Fruit fly (Drosophila melanogaster): ENCODE data around the gene Mcm6.
A peak's percentile ranks its signal among the peaks of the same experiment; 100 is the strongest.

Gene Mcm6

dm6 chrX:6656626-6657558 lies 17.3 kb upstream of the Mcm6 start:
- peak; percentile 55 for TF ChIP-seq h (GFP tag; optimal IDR thresholded peaks at IDR 0.05)
- TF ChIP-seq Rel (GFP tag; optimal IDR thresholded peaks at IDR 0.05), result no peak
- TF ChIP-seq Rel (tag; optimal IDR thresholded peaks at IDR 0.05), result peak; percentile 28
- peak; percentile 64 for TF ChIP-seq HLH106 (tag; optimal IDR thresholded peaks at IDR 0.05)
- TF ChIP-seq brk (GFP tag; optimal IDR thresholded peaks at IDR 0.05), result peak; percentile 52
- TF ChIP-seq Abd-B (GFP tag; optimal IDR thresholded peaks at IDR 0.05), result no peak
- TF ChIP-seq foxo (GFP tag; optimal IDR thresholded peaks at IDR 0.05), result peak in 1 of 2 experiments; percentile 44
- peak; percentile 2 for TF ChIP-seq Hnf4 (GFP tag; optimal IDR thresholded peaks at IDR 0.05)
- TF ChIP-seq Dif (GFP tag; optimal IDR thresholded peaks at IDR 0.05; ENCODE audit: partially characterized antibody), result peak; percentile 18
- peak; percentile 96 for TF ChIP-seq Myc (optimal IDR thresholded peaks at IDR 0.05)
- peak; percentile 17 for TF ChIP-seq psq (GFP tag; optimal IDR thresholded peaks at IDR 0.05)
- TF ChIP-seq OdsH (GFP tag; optimal IDR thresholded peaks at IDR 0.05), result peak; percentile 36
- TF ChIP-seq rgr (GFP tag; optimal IDR thresholded peaks at IDR 0.05), result peak; percentile 40
- peak; percentile 57 for TF ChIP-seq woc (GFP tag; optimal IDR thresholded peaks at IDR 0.05)
- TF ChIP-seq dl (GFP tag; optimal IDR thresholded peaks at IDR 0.05; ENCODE audit: insufficient read depth in 1 of 2, partially characterized antibody in 2 of 2), result no peak
- peak; percentile 33 for TF ChIP-seq CG9705 (GFP tag; optimal IDR thresholded peaks at IDR 0.05)
- no peak for TF ChIP-seq lola (GFP tag; optimal IDR thresholded peaks at IDR 0.05)
- TF ChIP-seq tai (GFP tag; optimal IDR thresholded peaks at IDR 0.05), result no peak
- TF ChIP-seq Sp1 (GFP tag; optimal IDR thresholded peaks at IDR 0.05), result peak; percentile 69
- peak; percentile 52 for TF ChIP-seq fru (GFP tag; optimal IDR thresholded peaks at IDR 0.05)

- TF ChIP-seq psq (GFP tag; optimal IDR thresholded peaks at IDR 0.05) (peak; percentile 53), N (GFP tag; optimal IDR thresholded peaks at IDR 0.05) (peak; percentile 52), Rel (GFP tag; optimal IDR thresholded peaks at IDR 0.05) (no peak), Rel (tag; optimal IDR thresholded peaks at IDR 0.05) (peak; percentile 1), pan (optimal IDR thresholded peaks at IDR 0.05) (no peak)
These were observed 14.3 kb upstream of the Mcm6 start for dm6 chrX:6659919-6660318.

- TF ChIP-seq psq (GFP tag; optimal IDR thresholded peaks at IDR 0.05) (no peak), tai (GFP tag; optimal IDR thresholded peaks at IDR 0.05) (no peak), OdsH (GFP tag; optimal IDR thresholded peaks at IDR 0.05) (no peak), N (GFP tag; optimal IDR thresholded peaks at IDR 0.05) (no peak), Jra (GFP tag; optimal IDR thresholded peaks at IDR 0.05) (peak; percentile 19), h (GFP tag; optimal IDR thresholded peaks at IDR 0.05) (peak; percentile 44), fru (GFP tag; optimal IDR thresholded peaks at IDR 0.05) (peak; percentile 35), HLH106 (tag; optimal IDR thresholded peaks at IDR 0.05) (no peak), Hnf4 (GFP tag; optimal IDR thresholded peaks at IDR 0.05) (peak; percentile 13), brk (GFP tag; optimal IDR thresholded peaks at IDR 0.05) (peak; percentile 20), foxo (GFP tag; optimal IDR thresholded peaks at IDR 0.05) (peak in 1 of 2 experiments; percentile 5), woc (GFP tag; optimal IDR thresholded peaks at IDR 0.05) (peak; percentile 4)
These were observed 12.8 kb upstream of the Mcm6 start, which contains the start of the genes CG3224 and Ctr1A for dm6 chrX:6661392-6661837. Gene CG3224 (minus strand): TSS chrX:6661462. Gene Ctr1A (plus strand): TSS chrX:6661647.

dm6 chrX:6661880-6662279 lies 12.3 kb upstream of the Mcm6 start:
- TF ChIP-seq Sp1 (GFP tag; optimal IDR thresholded peaks at IDR 0.05) (no peak), h (GFP tag; optimal IDR thresholded peaks at IDR 0.05) (no peak), OdsH (GFP tag; optimal IDR thresholded peaks at IDR 0.05) (peak; percentile 21), foxo (GFP tag; optimal IDR thresholded peaks at IDR 0.05) (peak in 1 of 2 experiments; percentile 6), psq (GFP tag; optimal IDR thresholded peaks at IDR 0.05) (peak; percentile 9), lola (GFP tag; optimal IDR thresholded peaks at IDR 0.05) (no peak), Rel (GFP tag; optimal IDR thresholded peaks at IDR 0.05) (no peak), Rel (tag; optimal IDR thresholded peaks at IDR 0.05) (no peak), ey (GFP tag; optimal IDR thresholded peaks at IDR 0.05) (no peak)

dm6 chrX:6662378-6662777 lies 11.8 kb upstream of the Mcm6 start:
- TF ChIP-seq jim (GFP tag; optimal IDR thresholded peaks at IDR 0.05), result no peak
- no peak for TF ChIP-seq sage (GFP tag; optimal IDR thresholded peaks at IDR 0.05)
- no peak for TF ChIP-seq pan (optimal IDR thresholded peaks at IDR 0.05)
- no peak for TF ChIP-seq rgr (GFP tag; optimal IDR thresholded peaks at IDR 0.05)
- TF ChIP-seq h (GFP tag; optimal IDR thresholded peaks at IDR 0.05), result no peak
- no peak for TF ChIP-seq GATAd (GFP tag; optimal IDR thresholded peaks at IDR 0.05)

Data from whole organism, wandering third instar larva.